Worm (Caenorhabditis elegans): ENCODE data around the gene F07A11.5.
A peak's percentile ranks its signal among the peaks of the same experiment; 100 is the strongest.

Gene F07A11.5

ce11 chrII:11619171-11619570 lies 7.1 kb downstream of the F07A11.5 start (continued):
- TF ChIP-seq nhr-77 (tag; optimal IDR thresholded peaks at IDR 0.05), result peak; percentile 45
- no peak for TF ChIP-seq unc-39 (tag; optimal IDR thresholded peaks at IDR 0.05)
- peak; percentile 23; the same call in 1 of the 2 replicates for TF ChIP-seq lin-38 (GFP tag; IDR thresholded peaks at IDR 0.05)
- TF ChIP-seq attf-4 (tag; optimal IDR thresholded peaks at IDR 0.05), result no peak
- no peak for TF ChIP-seq ztf-7 (tag; optimal IDR thresholded peaks at IDR 0.05)
- TF ChIP-seq zfp-3 (GFP tag; conservative IDR thresholded peaks at IDR 0.05), result no peak
- no peak for TF ChIP-seq php-3 (GFP tag; IDR thresholded peaks at IDR 0.05)
- TF ChIP-seq ceh-28 (tag; optimal IDR thresholded peaks at IDR 0.05), result no peak
- no peak for TF ChIP-seq zip-11 (GFP tag; IDR thresholded peaks at IDR 0.05)
- no peak for TF ChIP-seq mdt-29 (GFP tag; IDR thresholded peaks at IDR 0.05)
- TF ChIP-seq lsy-2 (tag; optimal IDR thresholded peaks at IDR 0.05), result peak; percentile 48 to 64
- TF ChIP-seq rbr-2 (tag; optimal IDR thresholded peaks at IDR 0.05), result no peak
- peak; percentile 68 for TF ChIP-seq dve-1 (tag; optimal IDR thresholded peaks at IDR 0.05; ENCODE audit: insufficient read depth)
- peak; percentile 82 for TF ChIP-seq nhr-48 (tag; optimal IDR thresholded peaks at IDR 0.05)
- TF ChIP-seq madf-9 (GFP tag; conservative IDR thresholded peaks at IDR 0.05), result no peak
- TF ChIP-seq tag-97 (GFP tag; IDR thresholded peaks at IDR 0.05), result no peak
- peak; percentile 18; the same call in 1 of the 2 replicates for TF ChIP-seq lin-1 (GFP tag; IDR thresholded peaks at IDR 0.05)
- no peak for TF ChIP-seq ces-1 (GFP tag; optimal IDR thresholded peaks at IDR 0.05)
- no peak for TF ChIP-seq egl-43 (GFP tag; IDR thresholded peaks at IDR 0.05)
- no peak for TF ChIP-seq Y105C5A.15 (GFP tag; IDR thresholded peaks at IDR 0.05)
- peak; percentile 71 for TF ChIP-seq hlh-11 (tag; optimal IDR thresholded peaks at IDR 0.05)
- TF ChIP-seq ama-1 (optimal IDR thresholded peaks at IDR 0.05), result peak; percentile 72
- no peak for TF ChIP-seq daf-8 (GFP tag; IDR thresholded peaks at IDR 0.05)
- no peak for TF ChIP-seq hmg-1.1 (GFP tag; IDR thresholded peaks at IDR 0.05)
- no peak for TF ChIP-seq madf-5 (GFP tag; IDR thresholded peaks at IDR 0.05)
- TF ChIP-seq ZK337.2 (GFP tag; IDR thresholded peaks at IDR 0.05), result no peak
- peak; percentile 55; the same call in 1 of the 2 replicates for TF ChIP-seq tra-1 (GFP tag; IDR thresholded peaks at IDR 0.05)
- no peak for TF ChIP-seq T26A8.4 (GFP tag; IDR thresholded peaks at IDR 0.05)
- no peak for TF ChIP-seq T20F7.1 (GFP tag; optimal IDR thresholded peaks at IDR 0.05)
- peak; percentile 45 for TF ChIP-seq nhr-6 (tag; optimal IDR thresholded peaks at IDR 0.05)
- peak in 1 of 2 experiments; percentile 57 for TF ChIP-seq unc-62 (GFP tag; optimal IDR thresholded peaks at IDR 0.05 in 1 of 2)
- TF ChIP-seq unc-62 (tag; optimal IDR thresholded peaks at IDR 0.05), result peak; percentile 28
- no peak for TF ChIP-seq zfp-2 (tag; optimal IDR thresholded peaks at IDR 0.05)
- no peak for TF ChIP-seq F26F4.8 (GFP tag; conservative IDR thresholded peaks at IDR 0.05)
- TF ChIP-seq gei-8 (GFP tag; optimal IDR thresholded peaks at IDR 0.05), result no peak
- TF ChIP-seq nhr-10 (tag; optimal IDR thresholded peaks at IDR 0.05), result peak; percentile 78
- TF ChIP-seq F37D6.2 (tag; optimal IDR thresholded peaks at IDR 0.05), result no peak
- TF ChIP-seq nhr-28 (tag; optimal IDR thresholded peaks at IDR 0.05), result peak; percentile 94
- no peak for TF ChIP-seq fkh-10 (GFP tag; optimal IDR thresholded peaks at IDR 0.05)
- no peak for TF ChIP-seq lin-15B (tag; optimal IDR thresholded peaks at IDR 0.05)
- no peak for TF ChIP-seq F49E8.2 (tag; optimal IDR thresholded peaks at IDR 0.05; ENCODE audit: borderline replicate concordance)
- TF ChIP-seq ztf-11 (tag; optimal IDR thresholded peaks at IDR 0.05), result no peak
- no peak for TF ChIP-seq lim-7 (GFP tag; IDR thresholded peaks at IDR 0.05)
- no peak for TF ChIP-seq set-16 (GFP tag; IDR thresholded peaks at IDR 0.05)
- TF ChIP-seq mxl-3 (GFP tag; optimal IDR thresholded peaks at IDR 0.05), result peak; percentile 29
- TF ChIP-seq Y75B8A.6 (GFP tag; IDR thresholded peaks at IDR 0.05), result no peak
- no peak for TF ChIP-seq saeg-2 (GFP tag; IDR thresholded peaks at IDR 0.05)
- no peak for TF ChIP-seq R02D3.7 (tag; optimal IDR thresholded peaks at IDR 0.05)
- TF ChIP-seq D1046.2 (GFP tag; IDR thresholded peaks at IDR 0.05), result no peak
- peak; percentile 28 for TF ChIP-seq nhr-11 (tag; optimal IDR thresholded peaks at IDR 0.05)
- no peak for TF ChIP-seq snpc-4 (tag; optimal IDR thresholded peaks at IDR 0.05)
- TF ChIP-seq nhr-41 (GFP tag; IDR thresholded peaks at IDR 0.05), result no peak
- TF ChIP-seq nhr-102 (tag; optimal IDR thresholded peaks at IDR 0.05), result no peak

Measured in whole organism, L4 larva.